Worm (Caenorhabditis elegans): ENCODE data around the gene swt-7.

swt-7 gene

ce11 chrV:5001386-5001785, 29.2 kb downstream of the swt-7 start, which contains the start of gene srr-8:
Gene srr-8, plus strand, starts transcription at chrV:5001686.
- TF ChIP-seq egrh-3 (GFP tag; IDR thresholded peaks at IDR 0.05) (no peak), F22D6.2 (tag; optimal IDR thresholded peaks at IDR 0.05) (no peak), K11D2.4 (GFP tag; IDR thresholded peaks at IDR 0.05) (no peak), zim-3 (tag; optimal IDR thresholded peaks at IDR 0.05) (no peak), F57C9.4 (tag; optimal IDR thresholded peaks at IDR 0.05) (no peak), nhr-27 (tag; optimal IDR thresholded peaks at IDR 0.05) (no peak)

DNA sequence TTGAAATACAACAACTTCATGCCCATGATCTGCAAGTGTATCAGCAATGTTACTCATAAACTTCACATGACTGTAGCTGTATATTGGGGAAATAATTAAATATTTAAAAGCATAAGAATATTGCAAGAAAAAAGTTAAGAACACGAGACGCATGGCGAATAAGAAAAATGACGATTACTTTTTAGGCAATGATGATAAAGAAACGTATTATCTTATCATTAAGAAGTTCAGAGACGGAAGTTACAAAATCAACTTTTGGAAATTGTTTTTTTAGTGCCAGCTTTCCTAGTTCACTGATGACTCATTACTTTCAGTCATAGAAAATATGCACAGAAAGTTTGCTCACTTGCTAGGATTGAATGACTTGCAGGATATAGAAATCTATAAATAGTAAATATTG, 30.2 kb downstream of the swt-7 start, which contains the start of gene ugt-7:
ugt-7 (minus strand) TSS at position 161 of the 400 bp plus-strand sequence.
- TF ChIP-seq mes-4 (tag; optimal IDR thresholded peaks at IDR 0.05) (no peak), nfya-2 (GFP tag; IDR thresholded peaks at IDR 0.05) (no peak), nhr-80 (tag; optimal IDR thresholded peaks at IDR 0.05) (peak; percentile 31)

DNA sequence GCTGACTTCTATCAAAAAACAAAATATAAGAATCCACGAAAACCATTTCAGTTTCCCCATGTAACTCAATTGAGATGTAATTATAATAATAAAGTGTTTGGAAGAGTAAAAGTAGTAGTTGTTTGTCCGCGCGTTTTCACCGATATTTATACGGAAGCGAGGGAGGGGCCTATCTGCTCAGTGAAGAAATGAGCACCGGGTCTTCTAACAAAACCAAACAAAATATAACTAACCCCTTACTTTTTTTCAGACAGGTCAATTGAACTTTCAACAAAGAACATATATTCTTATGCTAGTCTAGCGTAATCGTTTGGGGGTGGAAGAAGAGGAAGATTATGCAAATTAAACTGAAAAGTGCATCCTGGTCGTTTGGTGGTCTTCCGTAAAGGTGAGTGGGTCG, 35.5 kb downstream of the swt-7 start, which contains the start of gene ncx-9:
ncx-9 (minus strand) TSS at position 101 of the 400 bp plus-strand sequence.
- TF ChIP-seq aptf-2 (GFP tag; conservative IDR thresholded peaks at IDR 0.05) (no peak), B0336.3 (GFP tag; IDR thresholded peaks at IDR 0.05) (no peak), rcor-1 (GFP tag; IDR thresholded peaks at IDR 0.05) (no peak), rec-8 (tag; optimal IDR thresholded peaks at IDR 0.05) (no peak), pha-4 (tag; optimal IDR thresholded peaks at IDR 0.05) (no peak), hmg-1.2 (GFP tag; IDR thresholded peaks at IDR 0.05) (no peak)

ce11 chrV:4987097-4987496, 43.5 kb downstream of the swt-7 start, which contains the start of gene ncx-8:
Gene ncx-8, minus strand, starts transcription at chrV:4987197.
- TF ChIP-seq ztf-26 (tag; optimal IDR thresholded peaks at IDR 0.05) (no peak), zim-3 (tag; optimal IDR thresholded peaks at IDR 0.05) (no peak), xnd-1 (tag; optimal IDR thresholded peaks at IDR 0.05) (no peak)

DNA sequence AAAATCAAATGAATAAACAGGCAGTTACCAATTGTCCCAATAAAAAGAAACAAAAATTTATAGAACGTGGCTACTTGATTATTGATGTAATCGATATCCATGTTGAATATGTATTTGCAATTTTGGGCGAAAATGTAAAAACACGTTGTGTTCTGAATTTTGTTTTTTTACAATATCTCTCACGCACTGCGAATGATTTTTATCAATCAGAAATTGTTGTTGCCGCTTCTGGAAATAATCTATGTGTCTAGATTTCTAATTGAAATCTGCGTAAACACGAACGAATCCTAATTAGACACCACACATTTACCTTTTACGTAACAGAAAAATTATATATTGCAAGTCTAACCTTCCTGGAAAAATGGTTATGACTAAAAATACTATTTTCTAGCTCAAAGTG, 47.5 kb downstream of the swt-7 start, which contains the start of gene srsx-13:
srsx-13 (minus strand) TSS at position 101 of the 400 bp plus-strand sequence.
- no peak for TF ChIP-seq ztf-22 (GFP tag; optimal IDR thresholded peaks at IDR 0.05)
- TF ChIP-seq ekl-4 (GFP tag; IDR thresholded peaks at IDR 0.05): no peak
- TF ChIP-seq C17E4.6 (GFP tag; IDR thresholded peaks at IDR 0.05): no peak
- TF ChIP-seq zfh-2 (GFP tag; conservative IDR thresholded peaks at IDR 0.05): no peak
- TF ChIP-seq ZK185.1 (tag; optimal IDR thresholded peaks at IDR 0.05; ENCODE audit: poor library complexity, severe bottlenecking): no peak

- TF ChIP-seq ztf-25 (GFP tag; IDR thresholded peaks at IDR 0.05): no peak
- no peak for TF ChIP-seq attf-3 (GFP tag; conservative IDR thresholded peaks at IDR 0.05)
Measured at ce11 chrV:4980873-4981272, 49.7 kb downstream of the swt-7 start, which contains the start of gene srsx-12. Gene srsx-12, minus strand, starts transcription at chrV:4980973.

DNA sequence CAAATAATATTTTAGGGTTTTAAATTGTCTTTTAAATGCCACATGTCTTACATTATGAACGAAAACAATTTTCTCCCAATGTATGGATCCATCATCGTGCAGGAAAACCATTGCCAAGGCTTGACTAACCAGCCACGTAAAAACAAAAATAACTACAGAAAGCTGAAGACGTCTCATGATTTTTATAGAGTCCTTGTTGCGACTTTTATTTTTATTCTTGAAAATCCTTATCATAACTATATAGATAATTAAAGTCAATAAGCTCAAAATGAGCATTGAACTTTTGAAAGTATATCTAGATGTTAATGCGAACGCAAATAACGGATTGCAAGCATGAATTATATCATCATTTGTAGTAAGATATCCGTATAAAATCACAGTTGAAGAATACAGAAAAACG, 50.5 kb downstream of the swt-7 start:
- TF ChIP-seq C17E4.6 (GFP tag; IDR thresholded peaks at IDR 0.05) (no peak), sea-2 (GFP tag; IDR thresholded peaks at IDR 0.05) (no peak), B0336.3 (GFP tag; IDR thresholded peaks at IDR 0.05) (no peak), xnd-1 (tag; optimal IDR thresholded peaks at IDR 0.05) (no peak), nhr-27 (tag; optimal IDR thresholded peaks at IDR 0.05) (no peak), nhr-80 (tag; optimal IDR thresholded peaks at IDR 0.05) (no peak), cebp-2 (GFP tag; IDR thresholded peaks at IDR 0.05) (no peak), mxl-1 (tag; optimal IDR thresholded peaks at IDR 0.05) (no peak), rcor-1 (GFP tag; IDR thresholded peaks at IDR 0.05) (no peak), ztf-28 (GFP tag; IDR thresholded peaks at IDR 0.05) (no peak), die-1 (tag; optimal IDR thresholded peaks at IDR 0.05) (no peak), dpff-1 (tag; optimal IDR thresholded peaks at IDR 0.05) (no peak), zim-3 (tag; optimal IDR thresholded peaks at IDR 0.05) (no peak), ama-1 (optimal IDR thresholded peaks at IDR 0.05) (no peak), ama-1 (GFP tag; optimal IDR thresholded peaks at IDR 0.05) (no peak)
